Worm (Caenorhabditis elegans): ENCODE results near the gene des-2.

The des-2 gene

ce11 chrV:11379341-11379740 is 42.2 kb downstream of the des-2 start:
- TF ChIP-seq F23B12.7 (tag; optimal IDR thresholded peaks at IDR 0.05; ENCODE audit: insufficient read depth) (no peak), akir-1 (GFP tag; optimal IDR thresholded peaks at IDR 0.05) (no peak), pha-4 (tag; optimal IDR thresholded peaks at IDR 0.05) (no peak), Y95B8A.8 (GFP tag; IDR thresholded peaks at IDR 0.05) (no peak), efl-1 (GFP tag; optimal IDR thresholded peaks at IDR 0.05) (no peak), zfh-2 (GFP tag; conservative IDR thresholded peaks at IDR 0.05) (no peak), ama-1 (optimal IDR thresholded peaks at IDR 0.05) (no peak), ama-1 (GFP tag; optimal IDR thresholded peaks at IDR 0.05) (no peak), F55B11.4 (tag; optimal IDR thresholded peaks at IDR 0.05; ENCODE audit: borderline replicate concordance, insufficient read depth) (no peak), ztf-3 (GFP tag; optimal IDR thresholded peaks at IDR 0.05) (no peak), ztf-26 (tag; optimal IDR thresholded peaks at IDR 0.05) (no peak), madf-3 (GFP tag; IDR thresholded peaks at IDR 0.05) (no peak), ekl-4 (GFP tag; IDR thresholded peaks at IDR 0.05) (no peak), sea-2 (GFP tag; IDR thresholded peaks at IDR 0.05) (no peak)

ce11 chrV:11375150-11375792 is 46.2 kb downstream of the des-2 start, which contains the start of gene cnb-1:
Gene cnb-1 (plus strand): TSS chrV:11375742.
- peak in 1 of 3 experiments; percentile 34 for TF ChIP-seq lin-35 (GFP tag; optimal IDR thresholded peaks at IDR 0.05)
- TF ChIP-seq pbrm-1 (GFP tag; IDR thresholded peaks at IDR 0.05), result peak; percentile 48; the same call in 1 of the 2 replicates
- TF ChIP-seq lin-40 (tag; optimal IDR thresholded peaks at IDR 0.05), result peak; percentile 67
- no peak for TF ChIP-seq lin-54 (GFP tag; optimal IDR thresholded peaks at IDR 0.05)
- TF ChIP-seq F52B5.7 (tag; optimal IDR thresholded peaks at IDR 0.05), result no peak
- no peak for TF ChIP-seq unc-62 (GFP tag; optimal IDR thresholded peaks at IDR 0.05)
- TF ChIP-seq attf-5 (GFP tag; optimal IDR thresholded peaks at IDR 0.05), result peak; percentile 59
- no peak for TF ChIP-seq snpc-4 (GFP tag; optimal IDR thresholded peaks at IDR 0.05)
- no peak for TF ChIP-seq snpc-4 (tag; optimal IDR thresholded peaks at IDR 0.05)
- no peak for TF ChIP-seq ets-4 (GFP tag; optimal IDR thresholded peaks at IDR 0.05)
- TF ChIP-seq athp-1 (tag; optimal IDR thresholded peaks at IDR 0.05), result no peak
- no peak for TF ChIP-seq ztf-26 (tag; optimal IDR thresholded peaks at IDR 0.05)
- peak; percentile 23 for TF ChIP-seq ZK185.1 (tag; optimal IDR thresholded peaks at IDR 0.05; ENCODE audit: poor library complexity, severe bottlenecking)
- no peak for TF ChIP-seq mes-4 (tag; optimal IDR thresholded peaks at IDR 0.05)
- TF ChIP-seq attf-6 (GFP tag; IDR thresholded peaks at IDR 0.05), result no peak
- no peak; the same call in 1 of the 2 replicates for TF ChIP-seq C06A6.2 (GFP tag; conservative IDR thresholded peaks at IDR 0.05)
- 0 out of 2 replicates have a peak, but pooled peaks have one; percentile 28 for TF ChIP-seq ceh-100 (GFP tag; IDR thresholded peaks at IDR 0.05)
- TF ChIP-seq rcor-1 (GFP tag; IDR thresholded peaks at IDR 0.05), result 0 out of 2 replicates have a peak, but pooled peaks have one; percentile 17
- no peak for TF ChIP-seq madf-6 (GFP tag; IDR thresholded peaks at IDR 0.05)
- TF ChIP-seq aptf-2 (GFP tag; conservative IDR thresholded peaks at IDR 0.05), result no peak
- no peak for TF ChIP-seq ceh-27 (GFP tag; optimal IDR thresholded peaks at IDR 0.05)
- no peak for TF ChIP-seq madf-8 (GFP tag; conservative IDR thresholded peaks at IDR 0.05)
- TF ChIP-seq nhr-80 (tag; optimal IDR thresholded peaks at IDR 0.05), result peak; percentile 27
- TF ChIP-seq Y95B8A.8 (GFP tag; IDR thresholded peaks at IDR 0.05), result no peak
- TF ChIP-seq rpc-1 (optimal IDR thresholded peaks at IDR 0.05), result no peak
- TF ChIP-seq rpc-1 (tag; optimal IDR thresholded peaks at IDR 0.05), result no peak
- peak; percentile 83 for TF ChIP-seq hmg-1.2 (GFP tag; IDR thresholded peaks at IDR 0.05)
- TF ChIP-seq unc-130 (GFP tag; optimal IDR thresholded peaks at IDR 0.05), result no peak
